Fruit fly (Drosophila melanogaster) whole organism, prepupa: ENCODE results near the gene fabp.

Source experiments
- CG10631 ChIP-seq: fragments of 200-800 bp; sonication (Bioruptor generic); optimal IDR thresholded peaks from 2 replicates; lab custom pipeline; 2016; ENCODE audit warnings: missing biosample characterization, missing genetic modification characterization
- CG11762 ChIP-seq: fragments of 200-800 bp; sonication (Bioruptor generic); optimal IDR thresholded peaks from 3 replicates; lab custom pipeline; 2016; ENCODE audit warnings: missing biosample characterization, missing genetic modification characterization; ENCODE audit not compliant: insufficient read depth
- CG11902 ChIP-seq: fragments of 200-800 bp; sonication (Bioruptor generic); optimal IDR thresholded peaks from 3 replicates; lab custom pipeline; 2016; ENCODE audit warnings: missing biosample characterization, missing genetic modification characterization
- CG15336 ChIP-seq: fragments of 200-800 bp; sonication (Bioruptor generic); IDR thresholded peaks from 2 replicates; pipeline ENCODE4 v1.3.6; 2022; ENCODE audit warnings: missing biosample characterization, missing genetic modification characterization
- CG16779 ChIP-seq: fragments of 200-800 bp; sonication (Bioruptor generic); optimal IDR thresholded peaks from 3 replicates; lab custom pipeline; 2017; ENCODE audit warnings: missing biosample characterization, mild to moderate bottlenecking, missing genetic modification characterization
- CG32006 ChIP-seq: fragments of 200-800 bp; sonication (Bioruptor generic); optimal IDR thresholded peaks from 3 replicates; lab custom pipeline; 2017; ENCODE audit warnings: missing biosample characterization, mild to moderate bottlenecking, missing genetic modification characterization
- CG34406 ChIP-seq: fragments of 200-800 bp; sonication (Bioruptor generic); optimal IDR thresholded peaks from 3 replicates; lab custom pipeline; 2016; ENCODE audit warnings: missing biosample characterization, missing genetic modification characterization
- CG3919 ChIP-seq: fragments of 200-800 bp; sonication (Bioruptor generic); optimal IDR thresholded peaks from 3 replicates; lab custom pipeline; 2016; ENCODE audit warnings: missing biosample characterization, missing genetic modification characterization
- CG4318 ChIP-seq: fragments of 200-800 bp; sonication (Bioruptor generic); optimal IDR thresholded peaks from 3 replicates; lab custom pipeline; 2017; ENCODE audit warnings: missing biosample characterization, mild to moderate bottlenecking, missing genetic modification characterization
- CG6276 ChIP-seq: fragments of 200-800 bp; sonication (Bioruptor generic); optimal IDR thresholded peaks from 2 replicates; lab custom pipeline; 2017; ENCODE audit warnings: missing biosample characterization, mild to moderate bottlenecking, missing genetic modification characterization
- CG6792 ChIP-seq: fragments of 200-800 bp; sonication (Bioruptor generic); optimal IDR thresholded peaks from 3 replicates; lab custom pipeline; 2016; ENCODE audit warnings: missing biosample characterization, missing genetic modification characterization
- CG6854 ChIP-seq: fragments of 200-800 bp; sonication (Bioruptor generic); optimal IDR thresholded peaks from 2 replicates; lab custom pipeline; 2017; ENCODE audit warnings: missing biosample characterization, mild to moderate bottlenecking, missing genetic modification characterization
- CG8119 ChIP-seq: fragments of 200-800 bp; sonication (Bioruptor generic); IDR thresholded peaks from 3 replicates; pipeline ENCODE4 v1.3.6; 2022; ENCODE audit warnings: missing biosample characterization, missing genetic modification characterization
- CG8319 ChIP-seq: fragments of 200-800 bp; sonication (Bioruptor generic); optimal IDR thresholded peaks from 3 replicates; lab custom pipeline; 2016; ENCODE audit warnings: missing biosample characterization, missing genetic modification characterization
- Eip78C ChIP-seq: fragments of 200-800 bp; sonication (Bioruptor generic); peaks from one replicate; lab custom pipeline; 2016; ENCODE audit warnings: missing biosample characterization, missing genetic modification characterization
- Ets21C ChIP-seq: fragments of 200-800 bp; sonication (Bioruptor generic); optimal IDR thresholded peaks from 3 replicates; lab custom pipeline; 2016; ENCODE audit warnings: missing biosample characterization, missing genetic modification characterization
- Hr39 ChIP-seq: fragments of 200-800 bp; sonication (Bioruptor generic); optimal IDR thresholded peaks from 2 replicates; lab custom pipeline; 2016; ENCODE audit warnings: missing biosample characterization, missing genetic modification characterization
- Hr4 ChIP-seq: fragments of 200-800 bp; sonication (Bioruptor generic); optimal IDR thresholded peaks from 3 replicates; lab custom pipeline; 2016; ENCODE audit warnings: missing biosample characterization, missing genetic modification characterization
- Met ChIP-seq: fragments of 200-800 bp; sonication (Bioruptor generic); optimal IDR thresholded peaks from 3 replicates; lab custom pipeline; 2016; ENCODE audit warnings: missing biosample characterization, missing genetic modification characterization
- OdsH ChIP-seq: fragments of 200-800 bp; sonication (Bioruptor generic); optimal IDR thresholded peaks from 3 replicates; lab custom pipeline; 2016; ENCODE audit warnings: missing biosample characterization, missing genetic modification characterization
- Sox14 ChIP-seq: fragments of 200-800 bp; sonication (Bioruptor generic); optimal IDR thresholded peaks from 3 replicates; lab custom pipeline; 2016; ENCODE audit warnings: missing biosample characterization, missing genetic modification characterization
- Sox15 ChIP-seq: fragments of 200-800 bp; sonication (Bioruptor generic); optimal IDR thresholded peaks from 3 replicates; lab custom pipeline; 2016; ENCODE audit warnings: missing biosample characterization, missing genetic modification characterization
- achi ChIP-seq: fragments of 200-800 bp; sonication (Bioruptor generic); optimal IDR thresholded peaks from 3 replicates; lab custom pipeline; 2016; ENCODE audit warnings: missing biosample characterization, missing genetic modification characterization
- acj6 ChIP-seq: fragments of 200-800 bp; sonication (Bioruptor generic); optimal IDR thresholded peaks from 3 replicates; lab custom pipeline; 2016; ENCODE audit warnings: missing biosample characterization, missing genetic modification characterization
- dac ChIP-seq: fragments of 200-800 bp; sonication (Bioruptor generic); optimal IDR thresholded peaks from 2 replicates; lab custom pipeline; 2017; ENCODE audit warnings: missing biosample characterization, mild to moderate bottlenecking, missing genetic modification characterization
- dsx ChIP-seq: fragments of 200-800 bp; optimal IDR thresholded peaks from 3 replicates; lab custom pipeline; 2019; ENCODE audit warnings: missing biosample characterization, mild to moderate bottlenecking, missing genetic modification characterization, moderate library complexity; ENCODE audit not compliant: poor library complexity, severe bottlenecking
- eg ChIP-seq: fragments of 200-800 bp; sonication (Bioruptor generic); IDR thresholded peaks from 3 replicates; pipeline ENCODE4 v1.3.6; 2022; ENCODE audit warnings: missing biosample characterization, missing genetic modification characterization
- esn ChIP-seq: fragments of 200-800 bp; sonication (Bioruptor generic); optimal IDR thresholded peaks from 2 replicates; lab custom pipeline; 2016; ENCODE audit warnings: missing biosample characterization, mild to moderate bottlenecking, missing genetic modification characterization, moderate library complexity
- fd85E ChIP-seq: fragments of 200-800 bp; sonication (Bioruptor generic); optimal IDR thresholded peaks from 3 replicates; lab custom pipeline; 2016; ENCODE audit warnings: missing biosample characterization, missing genetic modification characterization
- fkh ChIP-seq: fragments of 200-800 bp; sonication (Bioruptor generic); optimal IDR thresholded peaks from 3 replicates; lab custom pipeline; 2017; ENCODE audit warnings: missing biosample characterization, mild to moderate bottlenecking, missing genetic modification characterization, moderate library complexity
- lz ChIP-seq: fragments of 200-800 bp; sonication (Bioruptor generic); optimal IDR thresholded peaks from 3 replicates; lab custom pipeline; 2016; ENCODE audit warnings: missing biosample characterization, missing genetic modification characterization
- svp ChIP-seq: fragments of 200-800 bp; sonication (Bioruptor generic); peaks from one replicate; lab custom pipeline; 2016; ENCODE audit warnings: missing biosample characterization, missing genetic modification characterization
- topi ChIP-seq: fragments of 200-800 bp; sonication (Bioruptor generic); optimal IDR thresholded peaks from 3 replicates; lab custom pipeline; 2016; ENCODE audit warnings: missing biosample characterization, missing genetic modification characterization

Gene fabp

DNA sequence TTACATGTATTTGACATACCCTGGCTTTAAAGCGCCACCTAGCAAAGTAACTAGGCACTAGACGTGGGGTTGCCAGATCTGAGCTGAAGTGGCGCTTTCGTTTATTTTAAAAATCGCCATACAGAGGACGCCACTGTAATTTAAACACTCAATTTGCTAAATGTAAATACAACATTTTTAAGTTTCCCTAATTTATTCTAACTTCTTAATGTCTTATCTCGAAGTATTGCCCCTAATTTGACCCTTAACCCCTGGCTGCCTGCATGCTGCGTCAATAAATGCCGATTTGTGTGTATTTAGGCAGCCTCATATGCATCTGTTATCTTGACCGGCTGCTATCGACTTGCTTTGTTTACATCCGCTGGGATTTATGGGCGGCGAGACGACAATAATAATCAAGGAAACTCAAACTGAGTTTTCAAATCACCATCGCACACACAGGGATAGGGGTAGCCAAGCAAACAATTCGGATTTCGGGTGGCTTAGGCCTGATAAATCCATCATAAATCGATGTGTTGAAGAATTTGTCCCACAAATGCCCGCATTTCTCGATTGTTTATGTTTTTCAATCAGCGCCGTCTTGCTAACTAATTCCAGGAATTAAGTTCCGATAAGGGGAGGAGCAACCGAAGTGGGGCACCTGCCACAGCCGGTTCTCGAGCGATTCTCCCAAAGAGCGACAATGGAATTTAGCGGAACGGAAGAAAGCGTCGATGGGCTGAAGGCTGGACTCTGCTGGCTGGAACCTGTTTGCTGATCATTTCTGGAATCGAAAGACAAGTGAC is 46.6 kb upstream of the fabp start (continued):
- TF ChIP-seq CG8319 (GFP tag; lab: Kevin White, UChicago), result no peak
- TF ChIP-seq CG34406 (GFP tag; lab: Kevin White, UChicago), result no peak
- TF ChIP-seq dac, result no peak
- peak; percentile 17 for TF ChIP-seq CG11902 (GFP tag; lab: Kevin White, UChicago)
- no peak for TF ChIP-seq CG15336 (GFP tag; lab: Robert Waterston, UW)
- TF ChIP-seq CG16779, result no peak
- TF ChIP-seq Sox14 (GFP tag; lab: Kevin White, UChicago), result peak; percentile 45
- peak; percentile 22 for TF ChIP-seq OdsH (GFP tag; lab: Kevin White, UChicago)
- TF ChIP-seq topi (GFP tag; lab: Kevin White, UChicago), result peak; percentile 43
- TF ChIP-seq, all 60 proteins: peak for 19

DNA sequence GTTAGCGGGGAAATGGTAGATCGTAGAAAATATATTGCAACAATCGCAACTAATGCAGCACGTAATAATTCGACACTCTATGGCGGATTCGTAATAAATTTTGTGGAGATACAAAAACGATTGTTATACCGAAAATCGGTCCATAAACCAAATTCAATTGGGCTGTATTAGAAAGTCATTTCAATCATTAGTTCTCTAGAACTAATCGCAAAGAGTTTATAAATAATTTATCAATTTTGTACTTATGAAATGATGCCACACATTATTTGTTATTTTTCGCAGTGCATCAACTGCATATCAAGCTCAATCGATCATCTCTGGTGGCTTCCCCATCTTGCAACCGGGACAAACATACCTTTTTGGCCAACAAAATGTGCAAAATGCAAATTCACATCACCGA is 45.6 kb upstream of the fabp start:
- TF ChIP-seq CG32006 (GFP tag; lab: Kevin White, UChicago), result peak; percentile 30
- peak; percentile 55 for TF ChIP-seq CG15336 (GFP tag; lab: Robert Waterston, UW)
- no peak for TF ChIP-seq fd85E (GFP tag; lab: Kevin White, UChicago)
- no peak for TF ChIP-seq CG6854
- no peak for TF ChIP-seq svp (GFP tag; lab: Kevin White, UChicago)
- no peak for TF ChIP-seq Sox15 (GFP tag; lab: Kevin White, UChicago)
- TF ChIP-seq dsx (GFP tag; lab: Kevin White, UChicago), result no peak
- peak; percentile 15 for TF ChIP-seq Hr4 (GFP tag; lab: Kevin White, UChicago)
- TF ChIP-seq CG6792 (GFP tag; lab: Kevin White, UChicago), result no peak
- peak; percentile 57 for TF ChIP-seq Eip78C (GFP tag; lab: Kevin White, UChicago)
- no peak for TF ChIP-seq lz (GFP tag; lab: Kevin White, UChicago)
- no peak for TF ChIP-seq CG8319 (GFP tag; lab: Kevin White, UChicago)
- TF ChIP-seq CG10631 (GFP tag; lab: Kevin White, UChicago), result no peak

DNA sequence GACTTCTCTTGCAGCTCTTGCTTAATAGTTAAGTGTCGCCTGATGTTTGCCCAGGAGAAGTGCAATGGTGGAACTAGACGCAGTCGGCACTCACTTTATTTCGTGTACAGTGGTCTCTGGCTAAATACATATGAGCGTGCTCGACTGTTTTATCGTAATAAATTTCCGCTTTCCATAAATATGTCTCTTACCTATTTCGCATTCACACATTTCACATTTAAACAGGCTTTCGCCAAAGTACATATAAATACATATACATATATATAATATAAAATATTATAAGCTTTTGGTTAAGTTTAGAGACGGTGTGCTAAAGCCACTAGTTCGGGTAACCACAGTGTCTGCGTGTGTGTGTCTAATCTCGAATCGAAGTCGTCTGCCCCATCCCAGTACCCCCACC is 39.8 kb upstream of the fabp start:
- TF ChIP-seq fkh, result no peak
- TF ChIP-seq CG32006 (GFP tag; lab: Kevin White, UChicago), result peak; percentile 75
- no peak for TF ChIP-seq Sox14 (GFP tag; lab: Kevin White, UChicago)
- TF ChIP-seq CG8119 (GFP tag; lab: Robert Waterston, UW), result peak; percentile 73
- TF ChIP-seq Hr39 (GFP tag; lab: Kevin White, UChicago), result no peak
- TF ChIP-seq lz (GFP tag; lab: Kevin White, UChicago), result no peak
- no peak for TF ChIP-seq CG11902 (GFP tag; lab: Kevin White, UChicago)
- peak; percentile 58 for TF ChIP-seq CG6276 (GFP tag; lab: Kevin White, UChicago)
- peak; percentile 56 for TF ChIP-seq dac
- TF ChIP-seq Hr4 (GFP tag; lab: Kevin White, UChicago), result peak; percentile 47
- TF ChIP-seq esn (GFP tag; lab: Kevin White, UChicago), result no peak
- peak; percentile 12 for TF ChIP-seq svp (GFP tag; lab: Kevin White, UChicago)
- peak; percentile 8 for TF ChIP-seq acj6
- no peak for TF ChIP-seq CG11762
- peak; percentile 36; the same call in 1 of the 3 replicates for TF ChIP-seq eg (GFP tag; lab: Robert Waterston, UW)
- TF ChIP-seq Ets21C, result no peak
- no peak for TF ChIP-seq CG34406 (GFP tag; lab: Kevin White, UChicago)
- no peak for TF ChIP-seq Met
- TF ChIP-seq CG15336 (GFP tag; lab: Robert Waterston, UW), result peak; percentile 62; the same call in 1 of the 2 replicates
- TF ChIP-seq CG4318, result peak; percentile 36
- TF ChIP-seq Eip78C (GFP tag; lab: Kevin White, UChicago), result peak; percentile 44
- TF ChIP-seq CG3919 (GFP tag; lab: Kevin White, UChicago), result peak; percentile 24
- peak; percentile 22 for TF ChIP-seq achi (GFP tag; lab: Kevin White, UChicago)
